Worm (Caenorhabditis elegans): ENCODE results near the gene C17B7.3.

C17B7.3 gene

DNA sequence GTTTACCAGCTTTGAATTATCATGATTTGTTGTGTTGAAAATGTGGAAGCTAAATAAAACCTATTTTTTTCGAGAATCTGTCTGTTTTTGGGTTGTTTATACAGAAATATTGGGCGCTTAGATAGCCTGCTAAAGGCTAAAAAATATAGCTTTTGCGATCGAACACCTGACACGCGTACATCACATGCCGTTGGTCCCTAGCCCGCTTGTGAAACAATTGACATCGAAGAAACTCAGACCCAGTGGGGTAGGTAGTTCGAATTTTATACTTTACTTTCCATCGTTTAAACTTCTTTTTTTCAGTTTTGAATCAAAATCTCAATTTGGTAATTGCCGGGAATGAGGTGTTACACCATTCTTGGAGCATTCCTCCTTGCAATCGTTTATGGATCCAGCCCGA, 3.6 kb upstream of the C17B7.3 start, which contains the start of gene C17B7.4:
TSS of gene C17B7.4 (plus strand) at position 301 of the 400 bp plus-strand sequence.
- TF ChIP-seq lir-1 (GFP tag; conservative IDR thresholded peaks at IDR 0.05) (no peak), repo-1 (tag; optimal IDR thresholded peaks at IDR 0.05) (no peak), dox-1 (GFP tag; IDR thresholded peaks at IDR 0.05) (no peak), zfh-2 (GFP tag; conservative IDR thresholded peaks at IDR 0.05) (no peak), sea-2 (GFP tag; IDR thresholded peaks at IDR 0.05) (no peak), ZK185.1 (tag; optimal IDR thresholded peaks at IDR 0.05; ENCODE audit: poor library complexity, severe bottlenecking) (no peak), attf-6 (GFP tag; IDR thresholded peaks at IDR 0.05) (no peak), die-1 (tag; optimal IDR thresholded peaks at IDR 0.05) (no peak)

DNA sequence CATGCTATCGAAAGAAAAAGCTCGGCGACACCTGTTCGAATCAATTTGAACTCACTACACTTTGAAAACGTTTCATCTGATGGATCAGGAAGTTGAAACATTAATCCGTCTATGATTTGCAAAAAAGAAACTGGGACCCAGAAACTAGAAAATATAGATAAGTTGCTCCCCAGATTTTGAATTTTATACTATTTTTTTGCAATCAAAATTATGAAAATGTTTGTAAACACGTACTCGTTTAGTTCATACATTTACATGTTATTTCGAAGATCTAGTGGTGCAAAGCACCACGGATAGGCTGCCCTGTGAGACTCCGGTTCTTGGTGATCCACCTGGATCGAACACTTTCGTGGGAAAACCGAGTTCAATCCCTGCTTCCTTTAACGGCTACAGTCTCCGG, 698 bp upstream of the C17B7.3 start, which contains the start of gene C17B7.10:
TSS of gene C17B7.10 (minus strand) at position 101 of the 400 bp plus-strand sequence.
- TF ChIP-seq gei-17 (GFP tag; optimal IDR thresholded peaks at IDR 0.05) (no peak), F55B11.4 (tag; optimal IDR thresholded peaks at IDR 0.05; ENCODE audit: borderline replicate concordance, insufficient read depth) (no peak), snpc-4 (GFP tag; optimal IDR thresholded peaks at IDR 0.05) (no peak), snpc-4 (tag; optimal IDR thresholded peaks at IDR 0.05) (no peak), hlh-12 (tag; optimal IDR thresholded peaks at IDR 0.05) (no peak), C17E4.6 (GFP tag; IDR thresholded peaks at IDR 0.05) (0 out of 2 replicates have a peak, but pooled peaks have one; percentile 30), mxl-1 (tag; optimal IDR thresholded peaks at IDR 0.05) (no peak), nhr-120 (GFP tag; IDR thresholded peaks at IDR 0.05) (no peak)

DNA sequence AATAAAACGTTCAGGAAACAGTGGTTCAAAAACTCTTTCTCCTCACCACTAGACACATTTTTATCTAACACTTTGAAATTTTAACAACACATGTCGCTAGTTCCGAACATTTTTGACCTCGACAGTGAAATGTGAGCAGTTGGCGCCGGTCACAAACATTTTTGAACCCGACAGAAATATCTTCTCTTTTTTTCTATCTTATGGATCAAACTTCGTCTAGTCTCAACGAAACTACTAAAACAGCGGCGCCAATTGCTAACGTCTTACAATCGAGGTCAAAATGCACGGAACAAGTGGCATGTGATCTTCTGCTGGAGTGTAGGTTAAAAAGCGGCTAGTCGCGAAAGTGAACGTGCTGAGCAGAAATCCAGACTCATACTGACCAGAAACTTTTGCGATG, 1.4 kb downstream of the C17B7.3 start:
- TF ChIP-seq snpc-1.1 (tag; optimal IDR thresholded peaks at IDR 0.05; ENCODE audit: insufficient read depth): no peak
- no peak for TF ChIP-seq mcd-1 (GFP tag; IDR thresholded peaks at IDR 0.05)
- TF ChIP-seq ztf-25 (GFP tag; IDR thresholded peaks at IDR 0.05): no peak
- TF ChIP-seq egl-18 (GFP tag; IDR thresholded peaks at IDR 0.05): no peak
- no peak for TF ChIP-seq ets-4 (GFP tag; optimal IDR thresholded peaks at IDR 0.05)
- TF ChIP-seq egl-44 (GFP tag; IDR thresholded peaks at IDR 0.05): no peak
- TF ChIP-seq lsl-1 (GFP tag; optimal IDR thresholded peaks at IDR 0.05): no peak
- TF ChIP-seq gei-17 (GFP tag; optimal IDR thresholded peaks at IDR 0.05): no peak
- TF ChIP-seq lag-1 (GFP tag; IDR thresholded peaks at IDR 0.05): no peak
- no peak for TF ChIP-seq K12H6.12 (tag; optimal IDR thresholded peaks at IDR 0.05)
- no peak for TF ChIP-seq nfyb-1 (GFP tag; IDR thresholded peaks at IDR 0.05)
- TF ChIP-seq madf-8 (GFP tag; conservative IDR thresholded peaks at IDR 0.05): no peak
- no peak for TF ChIP-seq dpl-1 (GFP tag; optimal IDR thresholded peaks at IDR 0.05)
- TF ChIP-seq attf-6 (GFP tag; IDR thresholded peaks at IDR 0.05): no peak
- TF ChIP-seq akir-1 (GFP tag; optimal IDR thresholded peaks at IDR 0.05): no peak
- TF ChIP-seq rcor-1 (GFP tag; IDR thresholded peaks at IDR 0.05): no peak
- no peak for TF ChIP-seq F57A8.1 (GFP tag; optimal IDR thresholded peaks at IDR 0.05)
- TF ChIP-seq Y53G8AR.9 (GFP tag; conservative IDR thresholded peaks at IDR 0.05): no peak
- TF ChIP-seq lin-54 (GFP tag; optimal IDR thresholded peaks at IDR 0.05): no peak

DNA sequence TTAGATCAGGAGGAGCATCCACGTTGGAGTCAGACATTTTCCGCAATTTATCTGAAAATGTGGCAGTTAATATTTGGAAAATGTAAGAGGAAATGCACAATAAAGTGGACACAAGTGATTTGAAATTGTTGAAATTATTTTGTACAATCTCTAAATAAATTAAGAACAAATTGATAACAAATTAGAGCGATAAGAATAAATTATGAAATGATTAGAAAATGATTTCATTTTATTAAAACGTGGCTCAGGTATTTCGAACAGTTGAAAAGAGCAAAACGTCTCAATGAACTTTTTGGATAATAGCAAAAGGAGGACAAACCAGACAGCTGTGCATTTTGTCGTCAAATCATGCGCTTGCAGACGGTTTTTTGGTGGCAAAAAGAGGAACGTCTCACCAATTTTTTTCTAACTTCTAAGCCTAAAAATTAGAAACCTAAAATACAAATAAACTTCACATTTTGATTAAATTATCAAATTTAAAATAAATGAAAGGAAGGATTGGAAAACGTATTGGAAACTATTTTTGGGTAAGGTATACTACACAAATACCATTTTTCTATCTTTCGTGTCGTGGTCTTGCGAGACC, 3.9 kb downstream of the C17B7.3 start, which contains the start of gene fbxa-65:
TSS of gene fbxa-65 (minus strand) at position 51 of the 586 bp plus-strand sequence.
- TF ChIP-seq nfyb-1 (GFP tag; IDR thresholded peaks at IDR 0.05) (0 out of 2 replicates have a peak, but pooled peaks have one; percentile 45), mes-4 (tag; optimal IDR thresholded peaks at IDR 0.05) (no peak), let-526 (GFP tag; IDR thresholded peaks at IDR 0.05) (no peak), sdz-38 (tag; optimal IDR thresholded peaks at IDR 0.05) (no peak), madf-6 (GFP tag; IDR thresholded peaks at IDR 0.05) (no peak)

Measured in whole organism, young adult.